Fruit fly (Drosophila melanogaster) whole organism, wandering third instar larva: ENCODE measurements around the gene bor.
A peak's percentile ranks its signal among the peaks of the same experiment; 100 is the strongest.

ENCODE experiments used
- Abd-B ChIP-seq: fragments of >200 bp; optimal IDR thresholded peaks from 2 replicates; lab custom pipeline; 2017; ENCODE audit warnings: missing biosample characterization, missing genetic modification characterization
- N ChIP-seq: fragments of >200 bp; optimal IDR thresholded peaks from 2 replicates; lab custom pipeline; 2018; ENCODE audit warnings: missing biosample characterization, missing external identifiers, missing genetic modification characterization
- OdsH ChIP-seq: fragments of 200-800 bp; sonication (Bioruptor generic); optimal IDR thresholded peaks from 2 replicates; lab custom pipeline; 2016; ENCODE audit warnings: missing biosample characterization, mild to moderate bottlenecking, missing genetic modification characterization
- Vsx2 ChIP-seq: fragments of 200-300, 225-300 bp; sonication (Bioruptor generic); optimal IDR thresholded peaks from 2 replicates; lab custom pipeline; 2018; ENCODE audit warnings: missing biosample characterization, missing genetic modification characterization; ENCODE audit not compliant: partially characterized antibody
- fru ChIP-seq: fragments of 200-800 bp; sonication (Bioruptor generic); optimal IDR thresholded peaks from 3 replicates; lab custom pipeline; 2016; ENCODE audit warnings: missing biosample characterization, mild to moderate bottlenecking, missing genetic modification characterization
- jim ChIP-seq: fragments of 175-275, 200-325 bp; sonication (Bioruptor generic); optimal IDR thresholded peaks from 2 replicates; lab custom pipeline; 2016; ENCODE audit warnings: missing biosample characterization, mild to moderate bottlenecking, missing genetic modification characterization
- psq ChIP-seq: fragments of 200-800 bp; sonication (Bioruptor generic); optimal IDR thresholded peaks from 3 replicates; lab custom pipeline; 2017; ENCODE audit warnings: missing biosample characterization, mild to moderate bottlenecking, missing genetic modification characterization, moderate library complexity
- usp ChIP-seq: fragments of >200 bp; optimal IDR thresholded peaks from 2 replicates; lab custom pipeline; 2017; ENCODE audit warnings: missing biosample characterization, missing genetic modification characterization

dm6 chr3R:16282080-16282690, 18.3 kb upstream of the bor start:
- no peak for TF ChIP-seq Vsx2
- peak; percentile 80 for TF ChIP-seq jim
- no peak for TF ChIP-seq N (GFP tag; lab: Kevin White, UChicago)
- peak; percentile 10 for TF ChIP-seq fru (GFP tag; lab: Kevin White, UChicago)
- peak; percentile 27 for TF ChIP-seq psq (GFP tag; lab: Kevin White, UChicago)
- TF ChIP-seq OdsH, result peak; percentile 59
- no peak for TF ChIP-seq usp (GFP tag; lab: Kevin White, UChicago)
- TF ChIP-seq Abd-B, result no peak
